Fruit fly (Drosophila melanogaster): ENCODE data around the gene mRpS21.

- TF ChIP-seq OdsH (GFP tag; optimal IDR thresholded peaks at IDR 0.05) (no peak), Smox (GFP tag; optimal IDR thresholded peaks at IDR 0.05) (no peak), pdm3 (GFP tag; optimal IDR thresholded peaks at IDR 0.05) (no peak), CG6854 (GFP tag; optimal IDR thresholded peaks at IDR 0.05) (no peak), CG11902 (GFP tag; optimal IDR thresholded peaks at IDR 0.05) (no peak), Blimp-1 (GFP tag; optimal IDR thresholded peaks at IDR 0.05) (no peak), CG8632 (GFP tag; optimal IDR thresholded peaks at IDR 0.05) (no peak), CG10669 (GFP tag; optimal IDR thresholded peaks at IDR 0.05) (no peak)
These were observed 11.4 kb upstream of the mRpS21 start for dm6 chr3R:13393009-13393408.
